Fruit fly (Drosophila melanogaster) whole organism, embryonic: ENCODE measurements around the gene CG11997.

ENCODE experiments used
- Ada2b ChIP-seq: fragments of 200-800 bp; sonication (Bioruptor generic); IDR thresholded peaks from 2 replicates; pipeline ENCODE4 v1.3.6; 2022; ENCODE audit warnings: missing biosample characterization, missing genetic modification characterization
- Antp ChIP-seq: fragments of 200-800 bp; sonication (Bioruptor generic); optimal IDR thresholded peaks from 3 replicates; lab custom pipeline; 2016; ENCODE audit warnings: missing biosample characterization, missing genetic modification characterization
- Bgb ChIP-seq: fragments of 200-800 bp; sonication (Bioruptor generic); IDR thresholded peaks from 2 replicates; pipeline ENCODE4 v1.3.6; 2022; ENCODE audit warnings: missing biosample characterization, missing genetic modification characterization; ENCODE audit not compliant: partially characterized antibody
- CG10543 ChIP-seq: fragments of 200-800 bp; sonication (Bioruptor generic); optimal IDR thresholded peaks from 3 replicates; lab custom pipeline; 2017; ENCODE audit warnings: missing biosample characterization, mild to moderate bottlenecking, missing genetic modification characterization, moderate library complexity
- CG11093 ChIP-seq: fragments of 200-800 bp; sonication (Bioruptor generic); IDR thresholded peaks from 3 replicates; pipeline ENCODE4 v1.3.6; 2022; ENCODE audit warnings: missing biosample characterization, missing genetic modification characterization
- CG12659 ChIP-seq: fragments of 200-800 bp; sonication (Bioruptor generic); optimal IDR thresholded peaks from 3 replicates; lab custom pipeline; 2017; ENCODE audit warnings: mild to moderate bottlenecking, missing biosample characterization, missing genetic modification reagents, missing genetic modification characterization
- CG14710 ChIP-seq: fragments of 200-800 bp; sonication (Bioruptor generic); optimal IDR thresholded peaks from 3 replicates; lab custom pipeline; 2019; ENCODE audit warnings: missing biosample characterization, mild to moderate bottlenecking, missing genetic modification characterization, moderate library complexity
- CG15269 ChIP-seq: fragments of 200-800 bp; sonication (Bioruptor generic); optimal IDR thresholded peaks from 2 replicates; lab custom pipeline; 2018; ENCODE audit warnings: missing biosample characterization, mild to moderate bottlenecking, missing genetic modification characterization, moderate library complexity
- CG16779 ChIP-seq: fragments of 200-800 bp; sonication (Bioruptor generic); IDR thresholded peaks from 2 replicates; pipeline ENCODE4 v1.3.6; 2022; ENCODE audit warnings: missing biosample characterization, missing genetic modification characterization
- CG16813 ChIP-seq: fragments of 200-800 bp; sonication (Bioruptor generic); IDR thresholded peaks from 3 replicates; pipeline ENCODE4 v1.3.6; 2022; ENCODE audit warnings: missing biosample characterization, missing genetic modification characterization; ENCODE audit not compliant: partially characterized antibody
- CG17328 ChIP-seq: fragments of 200-800 bp; sonication (Bioruptor generic); IDR thresholded peaks from 2 replicates; pipeline ENCODE4 v1.3.6; 2022; ENCODE audit warnings: missing biosample characterization, missing genetic modification characterization
- CG1792 ChIP-seq: fragments of 200-800 bp; sonication (Bioruptor generic); optimal IDR thresholded peaks from 2 replicates; lab custom pipeline; 2016; ENCODE audit warnings: missing biosample characterization, missing genetic modification characterization
- CG18619 ChIP-seq: fragments of 200-800 bp; sonication (Bioruptor generic); optimal IDR thresholded peaks from 3 replicates; lab custom pipeline; 2017; ENCODE audit warnings: missing biosample characterization, mild to moderate bottlenecking, missing genetic modification characterization
- CG2678 ChIP-seq: fragments of 200-800 bp; sonication (Bioruptor generic); optimal IDR thresholded peaks from 3 replicates; lab custom pipeline; 2019; ENCODE audit warnings: missing biosample characterization, mild to moderate bottlenecking, missing genetic modification characterization, moderate library complexity
- CG31365 ChIP-seq: fragments of 200-800 bp; sonication (Bioruptor generic); optimal IDR thresholded peaks from 2 replicates; lab custom pipeline; 2018; ENCODE audit warnings: missing biosample characterization, mild to moderate bottlenecking, missing genetic modification characterization
- CG31441 ChIP-seq: fragments of 200-800 bp; sonication (Bioruptor generic); IDR thresholded peaks from 2 replicates; pipeline ENCODE4 v1.3.6; 2022; ENCODE audit warnings: missing biosample characterization, missing genetic modification characterization
- CG4730 ChIP-seq: fragments of 200-800 bp; sonication (Bioruptor generic); IDR thresholded peaks from 2 replicates; pipeline ENCODE4 v1.3.6; 2022; ENCODE audit warnings: missing biosample characterization, missing genetic modification characterization
- CG5180 ChIP-seq: fragments of 200-800 bp; sonication (Bioruptor generic); optimal IDR thresholded peaks from 3 replicates; lab custom pipeline; 2017; ENCODE audit warnings: missing biosample characterization, missing genetic modification characterization, mild to moderate bottlenecking, moderate library complexity, missing genetic modification reagents
- CG8089 ChIP-seq: fragments of 200-800 bp; sonication (Bioruptor generic); optimal IDR thresholded peaks from 3 replicates; lab custom pipeline; 2016; ENCODE audit warnings: missing biosample characterization, missing genetic modification characterization
- Dad ChIP-seq: fragments of 200-800 bp; sonication (Bioruptor generic); optimal IDR thresholded peaks from 3 replicates; lab custom pipeline; 2016; ENCODE audit warnings: missing biosample characterization, missing genetic modification characterization
- Dfd ChIP-seq, 2 experiments: fragments of >200 bp; optimal IDR thresholded peaks; 2 replicates each; lab custom pipeline; 2017; ENCODE audit warnings: missing biosample characterization in 2 of 2, missing genetic modification characterization in 2 of 2
- Dip2 ChIP-seq: fragments of 200-800 bp; sonication (Bioruptor generic); IDR thresholded peaks from 2 replicates; pipeline ENCODE4 v1.3.6; 2022; ENCODE audit warnings: missing biosample characterization, missing genetic modification characterization
- Hand ChIP-seq: fragments of 200-800 bp; sonication (Bioruptor generic); optimal IDR thresholded peaks from 2 replicates; lab custom pipeline; 2017; ENCODE audit warnings: mild to moderate bottlenecking, missing biosample characterization, missing genetic modification reagents, missing genetic modification characterization
- Hr3 ChIP-seq: fragments of 200-800 bp; sonication (Bioruptor generic); optimal IDR thresholded peaks from 3 replicates; lab custom pipeline; 2016; ENCODE audit warnings: missing biosample characterization, missing genetic modification characterization
- NC2β ChIP-seq: fragments of 200-800 bp; sonication (Bioruptor generic); optimal IDR thresholded peaks from 2 replicates; lab custom pipeline; 2016; ENCODE audit warnings: missing biosample characterization, missing genetic modification characterization
- NFAT ChIP-seq: fragments of 200-800 bp; sonication (Bioruptor generic); IDR thresholded peaks from 2 replicates; pipeline ENCODE4 v1.3.6; 2022; ENCODE audit warnings: missing biosample characterization, missing genetic modification characterization
- Oli ChIP-seq: fragments of 200-800 bp; sonication (Bioruptor generic); optimal IDR thresholded peaks from 2 replicates; lab custom pipeline; 2018; ENCODE audit warnings: missing biosample characterization, mild to moderate bottlenecking, missing genetic modification characterization, moderate library complexity
- Opbp ChIP-seq: fragments of 200-800 bp; sonication (Bioruptor generic); IDR thresholded peaks from 3 replicates; pipeline ENCODE4 v1.3.6; 2022; ENCODE audit warnings: missing biosample characterization, missing genetic modification characterization; ENCODE audit not compliant: partially characterized antibody
- Rfx ChIP-seq: fragments of 200-800 bp; sonication (Bioruptor generic); IDR thresholded peaks from 2 replicates; pipeline ENCODE4 v1.3.6; 2022; ENCODE audit warnings: missing biosample characterization, missing genetic modification characterization
- Sox100B ChIP-seq: fragments of 200-800 bp; sonication (Bioruptor generic); optimal IDR thresholded peaks from 3 replicates; lab custom pipeline; 2018; ENCODE audit warnings: missing biosample characterization, mild to moderate bottlenecking, missing genetic modification characterization
- Xrp1 ChIP-seq: fragments of 200-800 bp; sonication (Bioruptor generic); IDR thresholded peaks from 2 replicates; pipeline ENCODE4 v1.3.6; 2022; ENCODE audit warnings: missing biosample characterization, missing genetic modification characterization
- ac ChIP-seq: fragments of 200-800 bp; sonication (Bioruptor generic); optimal IDR thresholded peaks from 3 replicates; lab custom pipeline; 2017; ENCODE audit warnings: missing biosample characterization, mild to moderate bottlenecking, missing genetic modification characterization
- ara ChIP-seq: fragments of 200-800 bp; sonication (Bioruptor generic); IDR thresholded peaks from 2 replicates; pipeline ENCODE4 v1.3.6; 2022; ENCODE audit warnings: missing biosample characterization, missing genetic modification characterization
- br ChIP-seq: fragments of >200 bp; optimal IDR thresholded peaks from 2 replicates; lab custom pipeline; 2017
- cg ChIP-seq: fragments of 200-800 bp; sonication (Bioruptor generic); optimal IDR thresholded peaks from 3 replicates; lab custom pipeline; 2019; ENCODE audit warnings: missing biosample characterization, mild to moderate bottlenecking, missing genetic modification characterization, moderate library complexity
- chif ChIP-seq, 2 experiments: fragments of 200-800 bp; sonication (Bioruptor generic); optimal IDR thresholded peaks; 3 replicates each; lab custom pipeline; 2016; ENCODE audit warnings: missing biosample characterization in 2 of 2, missing genetic modification characterization in 2 of 2
- corto ChIP-seq: fragments of 200-800 bp; sonication (Bioruptor generic); optimal IDR thresholded peaks from 2 replicates; lab custom pipeline; 2016; ENCODE audit warnings: missing biosample characterization, mild to moderate bottlenecking, missing genetic modification characterization, moderate library complexity
- dpn ChIP-seq, 2 experiments: fragments of 200-800 bp; sonication (Bioruptor generic); optimal IDR thresholded peaks; 3 replicates each; lab custom pipeline; 2016; ENCODE audit warnings: missing biosample characterization in 2 of 2, missing genetic modification characterization in 2 of 2
- gem ChIP-seq: fragments of 200-800 bp; sonication (Bioruptor generic); optimal IDR thresholded peaks from 2 replicates; lab custom pipeline; 2019; ENCODE audit warnings: missing biosample characterization, mild to moderate bottlenecking, missing genetic modification characterization, moderate library complexity
- klu ChIP-seq: fragments of 200-800 bp; sonication (Bioruptor generic); IDR thresholded peaks from 2 replicates; pipeline ENCODE4 v1.3.6; 2022; ENCODE audit warnings: missing biosample characterization, missing genetic modification characterization
- kni ChIP-seq: fragments of 200-800 bp; sonication (Bioruptor generic); optimal IDR thresholded peaks from 3 replicates; lab custom pipeline; 2017; ENCODE audit warnings: mild to moderate bottlenecking, missing biosample characterization, missing genetic modification reagents, missing genetic modification characterization
- mirr ChIP-seq: fragments of 200-800 bp; sonication (Bioruptor generic); optimal IDR thresholded peaks from 3 replicates; lab custom pipeline; 2018; ENCODE audit warnings: missing biosample characterization, mild to moderate bottlenecking, missing genetic modification characterization
- pho ChIP-seq: fragments of 200-800 bp; sonication (Bioruptor generic); optimal IDR thresholded peaks from 2 replicates; lab custom pipeline; 2016; ENCODE audit warnings: missing biosample characterization, missing genetic modification characterization
- pros ChIP-seq: fragments of 200-800 bp; sonication (Bioruptor generic); optimal IDR thresholded peaks from 3 replicates; lab custom pipeline; 2019; ENCODE audit warnings: missing biosample characterization, mild to moderate bottlenecking, missing genetic modification characterization, moderate library complexity
- rib ChIP-seq: fragments of 200-800 bp; sonication (Bioruptor generic); IDR thresholded peaks from 2 replicates; pipeline ENCODE4 v1.3.6; 2022; ENCODE audit warnings: missing biosample characterization, missing genetic modification characterization
- sc ChIP-seq, 3 experiments: fragments of >200 bp in 2 of 3; fragments of 200-800 bp in 1 of 3; sonication (Bioruptor generic) in 1 of 3; optimal IDR thresholded peaks; 2 replicates in 2 of 3; 3 replicates in 1 of 3; lab custom pipeline; 2017; ENCODE audit warnings: mild to moderate bottlenecking in 1 of 3, missing biosample characterization in 1 of 3, missing genetic modification characterization in 1 of 3, missing genetic modification reagents in 1 of 3
- sens ChIP-seq: fragments of 200-800 bp; sonication (Bioruptor generic); peaks from one replicate; lab custom pipeline; 2016; ENCODE audit warnings: missing biosample characterization, missing genetic modification characterization
- stwl ChIP-seq: fragments of 200-800 bp; sonication (Bioruptor generic); optimal IDR thresholded peaks from 3 replicates; lab custom pipeline; 2018; ENCODE audit warnings: missing biosample characterization, mild to moderate bottlenecking, missing genetic modification characterization, moderate library complexity
- tap ChIP-seq: fragments of 200-800 bp; optimal IDR thresholded peaks from 3 replicates; lab custom pipeline; 2019; ENCODE audit warnings: missing biosample characterization, mild to moderate bottlenecking, missing genetic modification characterization, moderate library complexity
- tio ChIP-seq: fragments of 200-800 bp; sonication (Bioruptor generic); optimal IDR thresholded peaks from 2 replicates; lab custom pipeline; 2017; ENCODE audit warnings: missing biosample characterization, missing genetic modification characterization, inconsistent platforms
- vfl ChIP-seq: fragments of 200-800 bp; sonication (Bioruptor generic); optimal IDR thresholded peaks from 2 replicates; lab custom pipeline; 2016; ENCODE audit warnings: missing biosample characterization, missing genetic modification characterization
- vvl ChIP-seq: fragments of 200-800 bp; sonication (Bioruptor generic); IDR thresholded peaks from 2 replicates; pipeline ENCODE4 v1.3.6; 2022; ENCODE audit warnings: missing biosample characterization, missing genetic modification characterization

CG11997 gene

DNA sequence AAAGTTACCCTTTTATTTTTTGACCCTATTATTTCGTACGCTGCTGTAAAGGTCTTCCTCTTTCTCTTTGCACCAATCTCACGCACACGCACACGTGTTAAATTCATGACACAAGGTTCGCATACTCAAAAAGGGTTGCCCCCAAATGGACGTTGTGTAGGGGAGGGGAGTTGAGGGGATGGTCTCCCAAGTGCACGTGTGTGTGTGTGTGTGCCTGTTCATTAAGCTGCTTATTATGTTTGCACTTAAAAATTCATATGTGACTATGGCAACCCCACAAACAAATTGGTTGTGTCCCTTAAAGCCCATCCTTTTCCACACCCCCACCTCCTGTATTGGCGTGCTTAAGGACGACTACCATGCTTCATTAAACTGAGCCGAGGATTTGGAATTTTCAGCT, 44.1 kb upstream of the CG11997 start (continued):
- TF ChIP-seq CG2678, result peak; percentile 24
- 0 out of 2 replicates have a peak, but pooled peaks have one; percentile 14 for TF ChIP-seq CG17328
- no peak for TF ChIP-seq NC2β
- no peak for TF ChIP-seq vfl (GFP tag; lab: Kevin White, UChicago)
- TF ChIP-seq Xrp1, result no peak
- no peak for TF ChIP-seq CG14710 (tag; lab: Kevin White, UChicago)
- TF ChIP-seq Hr3 (GFP tag; lab: Kevin White, UChicago), result no peak
- TF ChIP-seq pros, result no peak
- peak; percentile 31; the same call in 1 of the 2 replicates for TF ChIP-seq vvl
- TF ChIP-seq ara, result no peak
- no peak for TF ChIP-seq CG11093 (GFP tag; lab: Robert Waterston, UW)
- TF ChIP-seq CG5180, result no peak
- TF ChIP-seq tio (GFP tag; lab: Kevin White, UChicago), result no peak
- TF ChIP-seq klu (GFP tag; lab: Robert Waterston, UW), result no peak
- TF ChIP-seq sc (optimal IDR thresholded peaks at IDR 0.05; lab: Kevin White, UChicago), result no peak
- no peak for TF ChIP-seq sc (GFP tag; optimal IDR thresholded peaks at IDR 0.05; lab: Kevin White, UChicago)
- no peak for TF ChIP-seq CG18619
- TF ChIP-seq ac, result no peak
- no peak for TF ChIP-seq Ada2b
- TF ChIP-seq CG31365 (tag; lab: Kevin White, UChicago), result no peak
- no peak for TF ChIP-seq stwl (tag; lab: Kevin White, UChicago)
- no peak for TF ChIP-seq CG16779 (GFP tag; lab: Robert Waterston, UW)
- no peak for TF ChIP-seq Hand (GFP tag; lab: Kevin White, UChicago)
- TF ChIP-seq tap (tag; lab: Kevin White, UChicago), result no peak
- TF ChIP-seq CG31441 (GFP tag; lab: Robert Waterston, UW), result no peak
- TF ChIP-seq mirr (GFP tag; lab: Kevin White, UChicago), result peak; percentile 40
- no peak for TF ChIP-seq Sox100B (GFP tag; lab: Kevin White, UChicago)
- no peak for TF ChIP-seq pho (GFP tag; lab: Kevin White, UChicago)
- no peak for TF ChIP-seq rib
- TF ChIP-seq sens (GFP tag; lab: Kevin White, UChicago), result peak; percentile 6
- TF ChIP-seq CG15269 (tag; lab: Kevin White, UChicago), result no peak
- TF ChIP-seq Oli, result no peak
- TF ChIP-seq Rfx (GFP tag; lab: Robert Waterston, UW), result peak; percentile 13; the same call in 1 of the 2 replicates
- TF ChIP-seq CG16813 (GFP tag; lab: Robert Waterston, UW), result no peak
- TF ChIP-seq CG4730, result no peak
- no peak for TF ChIP-seq Bgb (GFP tag; lab: Robert Waterston, UW)
- no peak for TF ChIP-seq gem (tag; lab: Kevin White, UChicago)
- no peak for TF ChIP-seq chif (GFP tag; optimal IDR thresholded peaks at IDR 0.05; lab: Kevin White, UChicago)
- no peak for TF ChIP-seq Antp (GFP tag; lab: Kevin White, UChicago)
- no peak for TF ChIP-seq CG8089 (GFP tag; lab: Kevin White, UChicago)
- no peak for TF ChIP-seq dpn (GFP tag; optimal IDR thresholded peaks at IDR 0.05; lab: Kevin White, UChicago)
- TF ChIP-seq CG1792 (GFP tag; lab: Kevin White, UChicago), result no peak
- no peak for TF ChIP-seq Opbp
- TF ChIP-seq NFAT (GFP tag; lab: Robert Waterston, UW), result no peak
- TF ChIP-seq corto, result no peak
- TF ChIP-seq Dfd (GFP tag; optimal IDR thresholded peaks at IDR 0.05; lab: Kevin White, UChicago), result no peak
- TF ChIP-seq CG12659 (GFP tag; lab: Kevin White, UChicago), result no peak
- no peak for TF ChIP-seq Dad (GFP tag; lab: Kevin White, UChicago)
- peak; percentile 57 for TF ChIP-seq kni (GFP tag; lab: Kevin White, UChicago)
- no peak for TF ChIP-seq CG10543 (GFP tag; lab: Kevin White, UChicago)
- no peak for TF ChIP-seq br (lab: Kevin White, UChicago)
- no peak for TF ChIP-seq Dip2 (GFP tag; lab: Robert Waterston, UW)
- peak; percentile 15 for TF ChIP-seq cg (GFP tag; lab: Kevin White, UChicago)
